Worm (Caenorhabditis elegans): ENCODE measurements around the gene bath-9.

DNA sequence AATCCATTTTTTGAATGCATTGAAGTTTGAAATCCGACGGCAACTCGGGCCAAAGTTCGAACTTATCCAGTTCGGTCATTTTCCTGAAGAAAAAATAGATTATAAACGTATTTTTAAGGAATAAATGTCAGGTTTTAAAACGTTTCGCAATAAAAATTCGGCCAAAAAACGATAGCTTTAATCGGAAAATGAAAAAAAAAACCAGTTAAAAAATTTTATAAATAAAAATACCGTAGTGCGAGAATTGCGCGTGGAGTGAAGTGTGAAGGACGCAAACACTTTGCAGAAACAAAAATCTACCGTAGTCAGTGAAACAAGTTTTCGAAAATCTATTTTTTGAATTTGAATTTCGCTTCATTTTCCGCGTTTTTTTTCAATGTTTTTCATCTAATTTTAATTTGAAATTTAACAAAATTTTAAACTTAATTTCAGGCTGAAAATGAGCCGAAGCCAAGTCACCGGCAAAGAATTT lies 27.0 kb upstream of the bath-9 start, which contains the start of gene F14D2.8:
- no peak for TF ChIP-seq lsy-2 (tag; optimal IDR thresholded peaks at IDR 0.05)
- TF ChIP-seq aly-2 (tag; optimal IDR thresholded peaks at IDR 0.05), result no peak

Data from whole organism, L1 larva.